Fruit fly (Drosophila melanogaster): ENCODE data around the gene RhoGAP15B.

Gene RhoGAP15B

dm6 chrX:16944049-16944532 is 1.0 kb downstream of the RhoGAP15B start (continued):
- TF ChIP-seq CG18764 (GFP tag; optimal IDR thresholded peaks at IDR 0.05) (no peak), CG4820 (GFP tag; optimal IDR thresholded peaks at IDR 0.05) (no peak), CG11247 (GFP tag; IDR thresholded peaks at IDR 0.05) (no peak), CG31388 (GFP tag; optimal IDR thresholded peaks at IDR 0.05) (no peak), lov (optimal IDR thresholded peaks at IDR 0.05) (no peak), lov (GFP tag; IDR thresholded peaks at IDR 0.05) (no peak), fd3F (GFP tag; optimal IDR thresholded peaks at IDR 0.05) (peak; percentile 68), CG7372 (GFP tag; IDR thresholded peaks at IDR 0.05) (no peak), disco-r (GFP tag; optimal IDR thresholded peaks at IDR 0.05) (no peak), CG17328 (GFP tag; IDR thresholded peaks at IDR 0.05) (no peak), CG8478 (optimal IDR thresholded peaks at IDR 0.05) (no peak), CG43689 (GFP tag; IDR thresholded peaks at IDR 0.05) (0 out of 2 replicates have a peak, but pooled peaks have one; percentile 4), CG15269 (tag; optimal IDR thresholded peaks at IDR 0.05) (peak; percentile 88), pfk (GFP tag; optimal IDR thresholded peaks at IDR 0.05) (no peak), Hand (GFP tag; optimal IDR thresholded peaks at IDR 0.05) (peak; percentile 63), Camta (GFP tag; optimal IDR thresholded peaks at IDR 0.05) (no peak), CG14965 (GFP tag; optimal IDR thresholded peaks at IDR 0.05; ENCODE audit: borderline replicate concordance) (no peak), CG8388 (GFP tag; optimal IDR thresholded peaks at IDR 0.05) (peak; percentile 44), tio (GFP tag; optimal IDR thresholded peaks at IDR 0.05) (no peak), CG14667 (GFP tag; IDR thresholded peaks at IDR 0.05) (no peak), crc (GFP tag; optimal IDR thresholded peaks at IDR 0.05) (no peak), CG2116 (GFP tag; optimal IDR thresholded peaks at IDR 0.05) (no peak), CG32772 (GFP tag; IDR thresholded peaks at IDR 0.05) (no peak), Ada2b (GFP tag; IDR thresholded peaks at IDR 0.05) (0 out of 2 replicates have a peak, but pooled peaks have one; percentile 20), CG4328 (GFP tag; optimal IDR thresholded peaks at IDR 0.05) (peak; percentile 19), CG17361 (GFP tag; IDR thresholded peaks at IDR 0.05) (peak; percentile 47; the same call in 2 of the 3 replicates), croc (GFP tag; conservative IDR thresholded peaks at IDR 0.05) (no peak), Myb (GFP tag; optimal IDR thresholded peaks at IDR 0.05) (no peak), bigmax (GFP tag; optimal IDR thresholded peaks at IDR 0.05) (no peak), CG10979 (tag; optimal IDR thresholded peaks at IDR 0.05) (peak; percentile 30), CG9437 (GFP tag; optimal IDR thresholded peaks at IDR 0.05) (peak; percentile 56), lilli (GFP tag; optimal IDR thresholded peaks at IDR 0.05) (no peak), Usf (GFP tag; optimal IDR thresholded peaks at IDR 0.05) (peak; percentile 9), Awh (GFP tag; IDR thresholded peaks at IDR 0.05) (no peak), CG10267 (tag; optimal IDR thresholded peaks at IDR 0.05) (peak; percentile 53), CG16863 (GFP tag; optimal IDR thresholded peaks at IDR 0.05) (no peak), az2 (GFP tag; optimal IDR thresholded peaks at IDR 0.05) (peak; percentile 19), Hsf (GFP tag; optimal IDR thresholded peaks at IDR 0.05) (no peak), CG31224 (GFP tag; IDR thresholded peaks at IDR 0.05) (peak; percentile 38; the same call in 1 of the 2 replicates), gcm2 (GFP tag; optimal IDR thresholded peaks at IDR 0.05) (no peak), CG14014 (GFP tag; IDR thresholded peaks at IDR 0.05) (peak; percentile 73), crp (GFP tag; optimal IDR thresholded peaks at IDR 0.05) (no peak), CG3407 (GFP tag; optimal IDR thresholded peaks at IDR 0.05) (no peak), Rfx (GFP tag; IDR thresholded peaks at IDR 0.05) (peak; percentile 67), Max (GFP tag; optimal IDR thresholded peaks at IDR 0.05) (no peak), CG33557 (GFP tag; optimal IDR thresholded peaks at IDR 0.05) (no peak), CG1024 (GFP tag; IDR thresholded peaks at IDR 0.05) (no peak), CG11398 (GFP tag; optimal IDR thresholded peaks at IDR 0.05) (no peak), knrl (GFP tag; IDR thresholded peaks at IDR 0.05; ENCODE audit: partially characterized antibody) (no peak), Atf6 (GFP tag; IDR thresholded peaks at IDR 0.05) (no peak), gt (GFP tag; IDR thresholded peaks at IDR 0.05) (no peak), mam (GFP tag; optimal IDR thresholded peaks at IDR 0.05) (no peak)

All from whole organism, embryonic.